Fruit fly (Drosophila melanogaster) whole organism, embryonic: ENCODE measurements around the gene smo.
A peak's percentile ranks its signal among the peaks of the same experiment; 100 is the strongest.

Source experiments
- Abd-B ChIP-seq: fragments of 200-800 bp; sonication (Bioruptor generic); optimal IDR thresholded peaks from 2 replicates; lab custom pipeline; 2018; ENCODE audit warnings: missing biosample characterization, mild to moderate bottlenecking, missing genetic modification characterization, moderate library complexity
- CG1024 ChIP-seq: fragments of 200-800 bp; sonication (Bioruptor generic); IDR thresholded peaks from 2 replicates; pipeline ENCODE4 v1.3.6; 2022; ENCODE audit warnings: missing biosample characterization, missing genetic modification characterization
- CG11247 ChIP-seq: fragments of 200-800 bp; sonication (Bioruptor generic); IDR thresholded peaks from 2 replicates; pipeline ENCODE4 v1.3.6; 2022; ENCODE audit warnings: missing biosample characterization, missing genetic modification characterization
- CG11398 ChIP-seq: fragments of 200-800 bp; sonication (Bioruptor generic); optimal IDR thresholded peaks from 2 replicates; lab custom pipeline; 2016; ENCODE audit warnings: missing biosample characterization, missing genetic modification characterization
- CG11696 ChIP-seq: fragments of 200-800 bp; sonication (Bioruptor generic); IDR thresholded peaks from 2 replicates; pipeline ENCODE4 v1.3.6; 2022; ENCODE audit warnings: missing biosample characterization, missing genetic modification characterization
- CG12391 ChIP-seq: fragments of 200-800 bp; sonication (Bioruptor generic); optimal IDR thresholded peaks from 3 replicates; lab custom pipeline; 2018; ENCODE audit warnings: missing biosample characterization, mild to moderate bottlenecking, missing genetic modification characterization, moderate library complexity
- CG13424 ChIP-seq: fragments of 200-800 bp; sonication (Bioruptor generic); optimal IDR thresholded peaks from 2 replicates; lab custom pipeline; 2019; ENCODE audit warnings: missing biosample characterization, mild to moderate bottlenecking, missing genetic modification characterization, moderate library complexity
- CG14965 ChIP-seq: fragments of 200-800 bp; sonication (Bioruptor generic); optimal IDR thresholded peaks from 2 replicates; lab custom pipeline; 2016; ENCODE audit warnings: missing biosample characterization, missing genetic modification characterization, borderline replicate concordance
- CG16815 ChIP-seq: fragments of 200-800 bp; sonication (Bioruptor generic); optimal IDR thresholded peaks from 3 replicates; lab custom pipeline; 2017; ENCODE audit warnings: missing biosample characterization, mild to moderate bottlenecking, missing genetic modification characterization
- CG17612 ChIP-seq: fragments of 200-800 bp; sonication (Bioruptor generic); IDR thresholded peaks from 2 replicates; pipeline ENCODE4 v1.3.6; 2022; ENCODE audit warnings: missing biosample characterization, missing genetic modification characterization
- CG18011 ChIP-seq: fragments of 200-800 bp; sonication (Bioruptor generic); optimal IDR thresholded peaks from 2 replicates; lab custom pipeline; 2017; ENCODE audit warnings: missing biosample characterization, missing genetic modification characterization, mild to moderate bottlenecking, moderate library complexity, missing genotype
- CG2678 ChIP-seq: fragments of 200-800 bp; sonication (Bioruptor generic); optimal IDR thresholded peaks from 3 replicates; lab custom pipeline; 2019; ENCODE audit warnings: missing biosample characterization, mild to moderate bottlenecking, missing genetic modification characterization, moderate library complexity
- CG30020 ChIP-seq: fragments of 200-800 bp; optimal IDR thresholded peaks from 2 replicates; lab custom pipeline; 2019; ENCODE audit warnings: missing biosample characterization, mild to moderate bottlenecking, missing genetic modification characterization, moderate library complexity
- CG34224 ChIP-seq: fragments of 200-800 bp; sonication (Bioruptor generic); IDR thresholded peaks from 3 replicates; pipeline ENCODE4 v1.3.6; 2022; ENCODE audit warnings: missing biosample characterization, missing genetic modification characterization; ENCODE audit not compliant: partially characterized antibody
- CG3838 ChIP-seq: fragments of 200-800 bp; sonication (Bioruptor generic); optimal IDR thresholded peaks from 3 replicates; lab custom pipeline; 2016; ENCODE audit warnings: missing biosample characterization, missing genetic modification characterization
- CG4707 ChIP-seq: fragments of 200-800 bp; sonication (Bioruptor generic); optimal IDR thresholded peaks from 2 replicates; lab custom pipeline; 2018; ENCODE audit warnings: missing biosample characterization, mild to moderate bottlenecking, missing genetic modification characterization, moderate library complexity
- CG6254 ChIP-seq: fragments of 200-800 bp; sonication (Bioruptor generic); optimal IDR thresholded peaks from 3 replicates; lab custom pipeline; 2017; ENCODE audit warnings: mild to moderate bottlenecking, missing biosample characterization, missing genetic modification reagents, missing genetic modification characterization
- CG7786 ChIP-seq: fragments of 200-800 bp; sonication (Bioruptor generic); optimal IDR thresholded peaks from 2 replicates; lab custom pipeline; 2016; ENCODE audit warnings: missing biosample characterization, missing genetic modification characterization
- CG7987 ChIP-seq: fragments of 200-800 bp; sonication (Bioruptor generic); optimal IDR thresholded peaks from 2 replicates; lab custom pipeline; 2018; ENCODE audit warnings: missing biosample characterization, mild to moderate bottlenecking, missing genetic modification characterization, moderate library complexity
- CG8478 ChIP-seq: fragments of >200 bp; optimal IDR thresholded peaks from 2 replicates; lab custom pipeline; 2018
- CG8944 ChIP-seq: fragments of 200-800 bp; sonication (Bioruptor generic); optimal IDR thresholded peaks from 3 replicates; lab custom pipeline; 2016; ENCODE audit warnings: missing biosample characterization, missing genetic modification characterization
- CG9215 ChIP-seq: fragments of 200-800 bp; sonication (Bioruptor generic); IDR thresholded peaks from 2 replicates; pipeline ENCODE4 v1.3.6; 2022; ENCODE audit warnings: missing biosample characterization, missing genetic modification characterization
- CG9727 ChIP-seq: fragments of 200-800 bp; sonication (Bioruptor generic); optimal IDR thresholded peaks from 3 replicates; lab custom pipeline; 2017; ENCODE audit warnings: missing biosample characterization, mild to moderate bottlenecking, missing genetic modification characterization
- CG9797 ChIP-seq: fragments of 200-800 bp; sonication (Bioruptor generic); optimal IDR thresholded peaks from 3 replicates; lab custom pipeline; 2018; ENCODE audit warnings: missing biosample characterization, mild to moderate bottlenecking, missing genetic modification characterization
- CG9932 ChIP-seq: fragments of 200-800 bp; sonication (Bioruptor generic); IDR thresholded peaks from 2 replicates; pipeline ENCODE4 v1.3.6; 2022; ENCODE audit warnings: missing biosample characterization, missing genetic modification characterization
- Chrac-16 ChIP-seq: fragments of 200-800 bp; sonication (Bioruptor generic); optimal IDR thresholded peaks from 3 replicates; lab custom pipeline; 2016; ENCODE audit warnings: missing biosample characterization, missing genetic modification characterization
- CkIIα-i1 ChIP-seq: fragments of 200-800 bp; sonication (Bioruptor generic); IDR thresholded peaks from 2 replicates; pipeline ENCODE4 v1.3.6; 2022; ENCODE audit warnings: missing biosample characterization, missing genetic modification characterization
- CrebB ChIP-seq: fragments of 200-800 bp; sonication (Bioruptor generic); optimal IDR thresholded peaks from 3 replicates; lab custom pipeline; 2018; ENCODE audit warnings: missing biosample characterization, mild to moderate bottlenecking, missing genetic modification characterization
- Deaf1 ChIP-seq: fragments of 200-800 bp; optimal IDR thresholded peaks from 3 replicates; lab custom pipeline; 2019; ENCODE audit warnings: missing biosample characterization, mild to moderate bottlenecking, missing genetic modification characterization, moderate library complexity
- Doc3 ChIP-seq: fragments of 200-800 bp; sonication (Bioruptor generic); IDR thresholded peaks from 3 replicates; pipeline ENCODE4 v1.3.6; 2022; ENCODE audit warnings: missing biosample characterization, missing genetic modification characterization; ENCODE audit not compliant: partially characterized antibody
- E2f2 ChIP-seq: fragments of 200-800 bp; sonication (Bioruptor generic); IDR thresholded peaks from 2 replicates; pipeline ENCODE4 v1.3.6; 2022; ENCODE audit warnings: missing biosample characterization, missing genetic modification characterization
- HHEX ChIP-seq: fragments of 200-800 bp; sonication (Bioruptor generic); optimal IDR thresholded peaks from 3 replicates; lab custom pipeline; 2017; ENCODE audit warnings: missing biosample characterization, mild to moderate bottlenecking, missing genetic modification characterization, missing genetic modification reagents
- Hey ChIP-seq: fragments of 200-800 bp; sonication (Bioruptor generic); optimal IDR thresholded peaks from 3 replicates; lab custom pipeline; 2018; ENCODE audit warnings: missing biosample characterization, mild to moderate bottlenecking, missing genetic modification characterization
- Hr78 ChIP-seq, 2 experiments: fragments of 200-800 bp in 1 of 2; fragments of >200 bp in 1 of 2; sonication (Bioruptor generic) in 1 of 2; optimal IDR thresholded peaks; 2 replicates each; lab custom pipeline; 2017 to 2019; ENCODE audit warnings: missing biosample characterization in 2 of 2, missing genetic modification characterization in 2 of 2, mild to moderate bottlenecking in 1 of 2, moderate library complexity in 1 of 2
- Hsf ChIP-seq: fragments of 200-800 bp; sonication (Bioruptor generic); optimal IDR thresholded peaks from 3 replicates; lab custom pipeline; 2016; ENCODE audit warnings: missing biosample characterization, missing genetic modification characterization
- Optix ChIP-seq: fragments of 200-800 bp; sonication (Bioruptor generic); IDR thresholded peaks from 3 replicates; pipeline ENCODE4 v1.3.6; 2022; ENCODE audit warnings: missing biosample characterization, missing genetic modification characterization
- al ChIP-seq: fragments of 200-800 bp; sonication (Bioruptor generic); IDR thresholded peaks from 2 replicates; pipeline ENCODE4 v1.3.6; 2022; ENCODE audit warnings: missing biosample characterization, missing genetic modification characterization
- ash1 ChIP-seq: fragments of 200-800 bp; sonication (Bioruptor generic); optimal IDR thresholded peaks from 2 replicates; lab custom pipeline; 2018; ENCODE audit warnings: missing biosample characterization, mild to moderate bottlenecking, missing genetic modification characterization
- bowl ChIP-seq: fragments of 200-800 bp; sonication (Bioruptor generic); IDR thresholded peaks from 2 replicates; pipeline ENCODE4 v1.3.6; 2022; ENCODE audit warnings: missing biosample characterization, missing genetic modification characterization
- cad ChIP-seq: fragments of >200 bp; optimal IDR thresholded peaks from 2 replicates; lab custom pipeline; 2017; ENCODE audit warnings: missing biosample characterization, missing genetic modification characterization
- cas ChIP-seq: fragments of 200-800 bp; sonication (Bioruptor generic); IDR thresholded peaks from 2 replicates; pipeline ENCODE4 v1.3.6; 2022; ENCODE audit warnings: missing biosample characterization, missing genetic modification characterization
- chn ChIP-seq: fragments of 200-800 bp; sonication (Bioruptor generic); optimal IDR thresholded peaks from 2 replicates; lab custom pipeline; 2016; ENCODE audit warnings: missing biosample characterization, missing genetic modification characterization
- ci ChIP-seq: fragments of 200-800 bp; sonication (Bioruptor generic); IDR thresholded peaks from 3 replicates; pipeline ENCODE4 v1.3.6; 2022; ENCODE audit warnings: missing biosample characterization, missing genetic modification characterization
- dpn ChIP-seq, 2 experiments: fragments of 200-800 bp; sonication (Bioruptor generic); optimal IDR thresholded peaks; 3 replicates each; lab custom pipeline; 2016; ENCODE audit warnings: missing biosample characterization in 2 of 2, missing genetic modification characterization in 2 of 2
- fd102C ChIP-seq: fragments of 200-800 bp; sonication (Bioruptor generic); optimal IDR thresholded peaks from 2 replicates; lab custom pipeline; 2018; ENCODE audit warnings: missing biosample characterization, mild to moderate bottlenecking, missing genetic modification characterization, moderate library complexity
- lbe ChIP-seq: fragments of 200-800 bp; sonication (Bioruptor generic); optimal IDR thresholded peaks from 2 replicates; lab custom pipeline; 2016; ENCODE audit warnings: missing biosample characterization, mild to moderate bottlenecking, missing genetic modification characterization
- mld ChIP-seq: fragments of 200-800 bp; sonication (Bioruptor generic); IDR thresholded peaks from 3 replicates; pipeline ENCODE4 v1.3.6; 2022; ENCODE audit warnings: missing biosample characterization, missing genetic modification characterization; ENCODE audit not compliant: partially characterized antibody
- sens-2 ChIP-seq: fragments of 200-800 bp; sonication (Bioruptor generic); IDR thresholded peaks from 2 replicates; pipeline ENCODE4 v1.3.6; 2022; ENCODE audit warnings: missing biosample characterization, missing genetic modification characterization
- seq ChIP-seq: fragments of 200-800 bp; sonication (Bioruptor generic); IDR thresholded peaks from 2 replicates; pipeline ENCODE4 v1.3.6; 2022; ENCODE audit warnings: missing biosample characterization, missing genetic modification characterization
- stc ChIP-seq: fragments of 200-800 bp; sonication (Bioruptor generic); IDR thresholded peaks from 2 replicates; pipeline ENCODE4 v1.3.6; 2022; ENCODE audit warnings: missing biosample characterization, missing genetic modification characterization
- trem ChIP-seq: fragments of 200-800 bp; optimal IDR thresholded peaks from 3 replicates; lab custom pipeline; 2019; ENCODE audit warnings: missing biosample characterization, mild to moderate bottlenecking, missing genetic modification characterization, moderate library complexity
- wek ChIP-seq: fragments of 200-800 bp; sonication (Bioruptor generic); optimal IDR thresholded peaks from 3 replicates; lab custom pipeline; 2018; ENCODE audit warnings: missing biosample characterization, mild to moderate bottlenecking, missing genetic modification characterization, moderate library complexity

Gene smo

dm6 chr2L:273603-274002 is 3.8 kb upstream of the smo start, which contains the start of the genes mbm and CG11555 (continued):
- TF ChIP-seq CG12391 (tag; lab: Kevin White, UChicago) (peak; percentile 60), wek (GFP tag; lab: Kevin White, UChicago) (no peak), fd102C (GFP tag; lab: Kevin White, UChicago) (no peak), Abd-B (GFP tag; lab: Kevin White, UChicago) (no peak), CG7987 (GFP tag; lab: Kevin White, UChicago) (no peak), Hr78 (GFP tag; optimal IDR thresholded peaks at IDR 0.05; lab: Kevin White, UChicago) (no peak), al (GFP tag; lab: Robert Waterston, UW) (no peak), CG16815 (no peak), CG13424 (tag; lab: Kevin White, UChicago) (peak; percentile 48), CG30020 (peak; percentile 59), CG17612 (GFP tag; lab: Robert Waterston, UW) (no peak), cas (no peak), CG8944 (GFP tag; lab: Kevin White, UChicago) (no peak), cad (GFP tag; lab: Kevin White, UChicago) (no peak), CG2678 (tag; lab: Kevin White, UChicago) (no peak), sens-2 (no peak), CG1024 (GFP tag; lab: Robert Waterston, UW) (no peak), Doc3 (GFP tag; lab: Robert Waterston, UW) (peak; percentile 61), CG3838 (GFP tag; lab: Kevin White, UChicago) (no peak), CG6254 (no peak), CG14965 (no peak), trem (tag; lab: Kevin White, UChicago) (peak; percentile 67), ci (GFP tag; lab: Robert Waterston, UW) (no peak), dpn (GFP tag; optimal IDR thresholded peaks at IDR 0.05; lab: Kevin White, UChicago) (peak in 1 of 2 experiments; percentile 19), CG11696 (GFP tag; lab: Robert Waterston, UW) (no peak), ash1 (no peak), CG34224 (GFP tag; lab: Robert Waterston, UW) (peak; percentile 53; the same call in 2 of the 3 replicates), CG9932 (no peak), CkIIα-i1 (GFP tag; lab: Robert Waterston, UW) (no peak), lbe (GFP tag; lab: Kevin White, UChicago) (no peak), CG9215 (GFP tag; lab: Robert Waterston, UW) (no peak), CG11247 (GFP tag; lab: Robert Waterston, UW) (no peak), stc (no peak), E2f2 (GFP tag; lab: Robert Waterston, UW) (0 out of 2 replicates have a peak, but pooled peaks have one; percentile 27), chn (GFP tag; lab: Kevin White, UChicago) (no peak), CG9727 (GFP tag; lab: Kevin White, UChicago) (no peak), CG18011 (GFP tag; lab: Kevin White, UChicago) (no peak), Chrac-16 (GFP tag; lab: Kevin White, UChicago) (no peak), Optix (GFP tag; lab: Robert Waterston, UW) (no peak), CG7786 (GFP tag; lab: Kevin White, UChicago) (no peak), CG11398 (GFP tag; lab: Kevin White, UChicago) (no peak), CrebB (tag; lab: Kevin White, UChicago) (no peak), Deaf1 (peak; percentile 20), bowl (no peak), mld (GFP tag; lab: Robert Waterston, UW) (no peak; the same call in 2 of the 3 replicates), Hey (tag; lab: Kevin White, UChicago) (no peak), seq (no peak), CG4707 (GFP tag; lab: Kevin White, UChicago) (no peak), HHEX (GFP tag; lab: Kevin White, UChicago) (no peak), CG9797 (GFP tag; lab: Kevin White, UChicago) (no peak), Hsf (GFP tag; lab: Kevin White, UChicago) (no peak), CG8478 (lab: Kevin White, UChicago) (no peak)
